Worm (Caenorhabditis elegans) whole organism, young adult: ENCODE results near the gene stdh-2.

Source experiments
- B0035.1 ChIP-seq: sonication (generic microtip); optimal IDR thresholded peaks from 2 replicates; lab custom pipeline; 2016; ENCODE audit warnings: missing genetic modification characterization, mild to moderate bottlenecking, missing compliant biosample characterization, missing genotype, missing genetic modification reagents
- B0336.3 ChIP-seq: fragments of 200-800 bp; sonication (Bioruptor generic); IDR thresholded peaks from 2 replicates; pipeline ENCODE4 v1.3.6; 2022; ENCODE audit warnings: missing genetic modification characterization, missing compliant biosample characterization
- C06A6.2 ChIP-seq: fragments of 200-800 bp; sonication (Bioruptor generic); conservative IDR thresholded peaks from 2 replicates; pipeline ENCODE4 v1.3.6; 2022; ENCODE audit warnings: missing genetic modification characterization, missing compliant biosample characterization
- C17E4.6 ChIP-seq: fragments of 200-800 bp; sonication (Bioruptor generic); IDR thresholded peaks from 2 replicates; pipeline ENCODE4 v1.3.6; 2022; ENCODE audit warnings: missing genetic modification reagents, missing genetic modification characterization, missing compliant biosample characterization
- F10E7.11 ChIP-seq: sonication (generic microtip); optimal IDR thresholded peaks from 2 replicates; lab custom pipeline; 2017; ENCODE audit warnings: mild to moderate bottlenecking, missing genetic modification characterization, moderate library complexity, missing compliant biosample characterization
- F33H1.4 ChIP-seq: fragments of 200-800 bp; sonication (Bioruptor generic); IDR thresholded peaks from 2 replicates; pipeline ENCODE4 v1.3.6; 2022; ENCODE audit warnings: missing genetic modification reagents, missing genetic modification characterization, missing compliant biosample characterization
- F57A8.1 ChIP-seq: fragments of 200-800 bp; sonication (Bioruptor generic); optimal IDR thresholded peaks from 2 replicates; lab custom pipeline; 2018; ENCODE audit warnings: mild to moderate bottlenecking, missing genetic modification characterization, moderate library complexity, missing compliant biosample characterization
- K12H6.12 ChIP-seq: fragments of 200-800 bp; sonication (Bioruptor generic); optimal IDR thresholded peaks from 2 replicates; lab custom pipeline; 2018; ENCODE audit warnings: mild to moderate bottlenecking, missing genetic modification characterization, missing compliant biosample characterization
- T07F8.4 ChIP-seq: sonication (generic microtip); optimal IDR thresholded peaks from 2 replicates; lab custom pipeline; 2016; ENCODE audit warnings: mild to moderate bottlenecking, missing genetic modification characterization, moderate library complexity, missing compliant biosample characterization
- Y53G8AR.9 ChIP-seq: fragments of 200-800 bp; sonication (Bioruptor generic); conservative IDR thresholded peaks from 2 replicates; pipeline ENCODE4 v1.3.6; 2022; ENCODE audit warnings: missing genetic modification reagents, missing genetic modification characterization, missing compliant biosample characterization
- Y56A3A.18 ChIP-seq: fragments of 200-800 bp; sonication (Bioruptor generic); IDR thresholded peaks from 2 replicates; pipeline ENCODE4 v1.3.6; 2022; ENCODE audit warnings: missing genetic modification reagents, missing genetic modification characterization, missing compliant biosample characterization
- Y67H2A.10 ChIP-seq: fragments of 200-800 bp; sonication (Bioruptor generic); conservative IDR thresholded peaks from 2 replicates; pipeline ENCODE4 v1.3.6; 2022; ENCODE audit warnings: missing genetic modification reagents, missing genetic modification characterization, missing compliant biosample characterization
- Y95B8A.8 ChIP-seq: fragments of 200-800 bp; sonication (Bioruptor generic); IDR thresholded peaks from 2 replicates; pipeline ENCODE4 v1.3.6; 2022; ENCODE audit warnings: missing genetic modification reagents, missing genetic modification characterization, missing compliant biosample characterization
- ama-1 ChIP-seq, 3 experiments: fragments of 150-350 bp in 1 of 3; sonication (generic microtip) in 2 of 3; optimal IDR thresholded peaks; 2 replicates each; lab custom pipeline; 2014 to 2018; ENCODE audit warnings: missing biosample characterization in 2 of 3, missing genetic modification characterization in 2 of 3, missing genetic modification reagents in 2 of 3
- attf-3 ChIP-seq: fragments of 200-800 bp; sonication (Bioruptor generic); conservative IDR thresholded peaks from 2 replicates; pipeline ENCODE4 v1.3.6; 2022; ENCODE audit warnings: missing genetic modification reagents, missing genetic modification characterization, missing compliant biosample characterization
- attf-5 ChIP-seq: fragments of 200-800 bp; sonication (Bioruptor generic); optimal IDR thresholded peaks from 2 replicates; lab custom pipeline; 2018; ENCODE audit warnings: mild to moderate bottlenecking, missing genetic modification characterization, missing compliant biosample characterization
- ceh-100 ChIP-seq: fragments of 200-800 bp; sonication (Bioruptor generic); IDR thresholded peaks from 2 replicates; pipeline ENCODE4 v1.3.6; 2022; ENCODE audit warnings: missing genetic modification reagents, missing genetic modification characterization, missing compliant biosample characterization
- chd-7 ChIP-seq: sonication (generic microtip); optimal IDR thresholded peaks from 2 replicates; lab custom pipeline; 2016; ENCODE audit warnings: mild to moderate bottlenecking, missing genetic modification characterization, moderate library complexity, missing compliant biosample characterization
- ekl-4 ChIP-seq: fragments of 200-800 bp; sonication (Bioruptor generic); IDR thresholded peaks from 2 replicates; pipeline ENCODE4 v1.3.6; 2022; ENCODE audit warnings: missing genetic modification reagents, missing genetic modification characterization, missing compliant biosample characterization
- fkh-3 ChIP-seq: sonication (generic microtip); optimal IDR thresholded peaks from 2 replicates; lab custom pipeline; 2016; ENCODE audit warnings: mild to moderate bottlenecking, missing genetic modification characterization, missing compliant biosample characterization
- hmg-1.2 ChIP-seq: fragments of 200-800 bp; sonication (Bioruptor generic); IDR thresholded peaks from 2 replicates; pipeline ENCODE4 v1.3.6; 2022; ENCODE audit warnings: missing genetic modification reagents, missing genetic modification characterization, missing compliant biosample characterization
- hrde-1 ChIP-seq: sonication (generic microtip); optimal IDR thresholded peaks from 2 replicates; lab custom pipeline; 2016; ENCODE audit warnings: missing genetic modification characterization, mild to moderate bottlenecking, missing compliant biosample characterization, moderate library complexity, missing genotype, missing genetic modification reagents, borderline replicate concordance
- lin-40 ChIP-seq: sonication (generic microtip); optimal IDR thresholded peaks from 2 replicates; lab custom pipeline; 2016; ENCODE audit warnings: missing genetic modification characterization, mild to moderate bottlenecking, missing compliant biosample characterization, missing genotype, missing genetic modification reagents
- lin-54 ChIP-seq: fragments of 200-800 bp; sonication (Bioruptor generic); optimal IDR thresholded peaks from 2 replicates; lab custom pipeline; 2018; ENCODE audit warnings: mild to moderate bottlenecking, missing genetic modification characterization, missing compliant biosample characterization
- madf-3 ChIP-seq: fragments of 200-800 bp; sonication (Bioruptor generic); IDR thresholded peaks from 2 replicates; pipeline ENCODE4 v1.3.6; 2022; ENCODE audit warnings: missing genetic modification reagents, missing genetic modification characterization, missing compliant biosample characterization
- madf-8 ChIP-seq: fragments of 200-800 bp; sonication (Bioruptor generic); conservative IDR thresholded peaks from 2 replicates; pipeline ENCODE4 v1.3.6; 2022; ENCODE audit warnings: missing genetic modification reagents, missing genetic modification characterization, missing compliant biosample characterization
- mel-28 ChIP-seq: sonication (generic microtip); optimal IDR thresholded peaks from 2 replicates; lab custom pipeline; 2016; ENCODE audit warnings: borderline replicate concordance, mild to moderate bottlenecking, missing genetic modification characterization, missing compliant biosample characterization
- nfya-2 ChIP-seq: fragments of 200-800 bp; sonication (Bioruptor generic); IDR thresholded peaks from 2 replicates; pipeline ENCODE4 v1.3.6; 2022; ENCODE audit warnings: missing genetic modification reagents, missing genetic modification characterization, missing compliant biosample characterization
- nfyb-1 ChIP-seq: fragments of 200-800 bp; sonication (Bioruptor generic); IDR thresholded peaks from 2 replicates; pipeline ENCODE4 v1.3.6; 2022; ENCODE audit warnings: missing genetic modification reagents, missing genetic modification characterization, missing compliant biosample characterization
- nhr-120 ChIP-seq: fragments of 200-800 bp; sonication (Bioruptor generic); IDR thresholded peaks from 2 replicates; pipeline ENCODE4 v1.3.6; 2022; ENCODE audit warnings: missing genetic modification characterization, missing compliant biosample characterization
- pbrm-1 ChIP-seq: fragments of 200-800 bp; sonication (Bioruptor generic); IDR thresholded peaks from 2 replicates; pipeline ENCODE4 v1.3.6; 2022; ENCODE audit warnings: missing genetic modification reagents, missing genetic modification characterization, missing compliant biosample characterization
- pha-4 ChIP-seq: fragments of 150-350 bp; sonication (generic microtip); optimal IDR thresholded peaks from 2 replicates; lab custom pipeline; 2014; ENCODE audit warnings: missing biosample characterization, missing genetic modification reagents, missing genetic modification characterization
- unc-130 ChIP-seq: sonication (generic microtip); optimal IDR thresholded peaks from 2 replicates; lab custom pipeline; 2016; ENCODE audit warnings: missing genetic modification reagents, missing genetic modification characterization, missing compliant biosample characterization
- zfh-2 ChIP-seq: fragments of 200-800 bp; sonication (Bioruptor generic); conservative IDR thresholded peaks from 2 replicates; pipeline ENCODE4 v1.3.6; 2022; ENCODE audit warnings: missing genetic modification reagents, missing genetic modification characterization, missing compliant biosample characterization

Gene stdh-2

ce11 chrV:16235647-16236046, 11.5 kb downstream of the stdh-2 start, which contains the start of gene srh-98:
TSS of gene srh-98 (minus strand) at chrV:16235747.
- TF ChIP-seq T07F8.4 (tag; lab: Kevin White, UChicago) = no peak

ce11 chrV:16237223-16237622, 13.1 kb downstream of the stdh-2 start, which contains the start of gene F21H7.5:
TSS of gene F21H7.5 (plus strand) at chrV:16237523.
- TF ChIP-seq Y53G8AR.9 = no peak
- no peak for TF ChIP-seq attf-3 (GFP tag; lab: Robert Waterston, UW)
- no peak for TF ChIP-seq K12H6.12
- no peak for TF ChIP-seq ama-1 (optimal IDR thresholded peaks at IDR 0.05; lab: Kevin White, UChicago)
- no peak for TF ChIP-seq ama-1 (GFP tag; optimal IDR thresholded peaks at IDR 0.05; lab: Kevin White, UChicago)
- TF ChIP-seq pbrm-1 (GFP tag; lab: Robert Waterston, UW) = no peak

DNA sequence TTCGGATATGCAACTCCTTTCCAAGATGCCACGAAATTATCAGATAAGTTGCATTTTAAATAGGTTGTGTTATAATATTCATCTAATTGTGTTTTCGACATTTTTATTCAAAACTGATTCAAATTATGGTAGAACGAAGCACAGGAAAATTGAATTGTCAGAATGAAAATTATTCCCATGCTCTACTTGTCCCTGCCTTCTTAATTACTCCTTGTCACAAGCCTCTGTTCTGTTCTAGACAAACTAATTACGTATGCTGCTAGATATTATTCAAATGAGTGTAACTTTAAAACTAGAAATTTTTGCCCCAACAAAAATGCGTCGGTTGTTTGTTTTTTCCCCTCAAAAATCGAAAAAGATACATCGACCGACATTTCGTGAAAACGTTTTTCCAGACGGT, 20.0 kb downstream of the stdh-2 start, which contains the start of gene srh-104:
TSS of gene srh-104 (minus strand) at position 101 of the 400 bp plus-strand sequence.
- no peak for TF ChIP-seq ekl-4 (GFP tag; lab: Robert Waterston, UW)
- TF ChIP-seq C06A6.2 (GFP tag; lab: Robert Waterston, UW) = no peak
- TF ChIP-seq pha-4 (tag; lab: Kevin White, UChicago) = no peak
- no peak for TF ChIP-seq lin-54 (GFP tag; lab: Kevin White, UChicago)
- no peak for TF ChIP-seq unc-130
- no peak for TF ChIP-seq ceh-100 (GFP tag; lab: Robert Waterston, UW)
- TF ChIP-seq pbrm-1 (GFP tag; lab: Robert Waterston, UW) = no peak
- no peak for TF ChIP-seq hmg-1.2 (GFP tag; lab: Robert Waterston, UW)
- TF ChIP-seq nfyb-1 (GFP tag; lab: Robert Waterston, UW) = no peak
- TF ChIP-seq B0035.1 (tag; lab: Kevin White, UChicago) = no peak
- TF ChIP-seq mel-28 (tag; lab: Kevin White, UChicago) = no peak
- TF ChIP-seq fkh-3 (tag; lab: Kevin White, UChicago) = no peak
- no peak for TF ChIP-seq F10E7.11 (tag; lab: Kevin White, UChicago)
- TF ChIP-seq nfya-2 = no peak
- TF ChIP-seq B0336.3 (GFP tag; lab: Robert Waterston, UW) = no peak
- no peak for TF ChIP-seq F33H1.4 (GFP tag; lab: Robert Waterston, UW)
- no peak for TF ChIP-seq nhr-120

DNA sequence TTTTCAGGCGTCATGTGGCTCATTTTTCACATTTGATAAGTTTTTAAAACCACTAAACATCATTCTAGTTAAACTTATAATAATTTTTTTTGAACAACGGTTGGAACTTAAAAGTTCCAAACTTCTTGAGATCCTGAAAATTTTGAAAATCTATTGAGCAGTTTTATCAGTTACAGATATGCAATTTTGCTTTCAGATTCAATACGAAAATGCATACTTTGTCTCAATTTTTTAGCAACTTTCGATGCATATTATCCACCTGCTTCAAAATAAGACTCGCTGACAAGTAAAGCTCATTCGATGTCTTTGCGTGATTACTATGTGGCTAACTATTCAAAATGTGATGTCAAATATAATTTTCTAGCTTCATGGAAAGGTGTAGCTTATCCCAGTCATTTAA, 22.5 kb downstream of the stdh-2 start, which contains the start of gene srh-95:
TSS of gene srh-95 (plus strand) at position 301 of the 400 bp plus-strand sequence.
- TF ChIP-seq madf-8 (GFP tag; lab: Robert Waterston, UW) (no peak), lin-40 (tag; lab: Kevin White, UChicago) (no peak), hrde-1 (tag; lab: Kevin White, UChicago) (no peak), zfh-2 (no peak)

DNA sequence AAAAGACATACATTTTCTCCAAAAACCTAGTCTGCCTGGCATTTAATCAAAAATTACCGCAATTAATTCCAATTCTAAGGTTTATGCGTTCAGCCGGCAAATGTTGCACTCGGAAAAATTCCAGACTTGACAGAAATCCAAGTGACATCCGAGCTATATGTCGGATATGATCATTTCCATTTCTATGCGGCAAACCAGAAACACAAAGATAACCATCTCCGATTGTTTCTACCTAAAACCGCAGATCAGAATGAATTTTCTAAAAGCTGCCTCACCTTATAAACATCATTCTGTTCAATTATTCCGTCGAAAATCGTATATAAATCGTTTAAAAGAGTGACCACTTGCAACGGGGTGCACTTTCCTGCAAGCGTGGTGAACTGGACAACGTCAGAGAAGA, 25.0 kb downstream of the stdh-2 start:
- no peak for TF ChIP-seq attf-3 (GFP tag; lab: Robert Waterston, UW)
- TF ChIP-seq C17E4.6 (GFP tag; lab: Robert Waterston, UW) = no peak
- no peak for TF ChIP-seq Y95B8A.8 (GFP tag; lab: Robert Waterston, UW)
- TF ChIP-seq madf-3 (GFP tag; lab: Robert Waterston, UW) = no peak
- TF ChIP-seq Y56A3A.18 (GFP tag; lab: Robert Waterston, UW) = no peak
- no peak for TF ChIP-seq chd-7 (tag; lab: Kevin White, UChicago)
- no peak for TF ChIP-seq nhr-120
- TF ChIP-seq Y67H2A.10 (GFP tag; lab: Robert Waterston, UW) = no peak
- no peak for TF ChIP-seq attf-5
- no peak for TF ChIP-seq madf-8 (GFP tag; lab: Robert Waterston, UW)
- TF ChIP-seq F57A8.1 (GFP tag; lab: Kevin White, UChicago) = no peak
